Worm (Caenorhabditis elegans) whole organism, L3 larva: Measurements from ENCODE around the gene K05F1.9.

Source experiments
- R02D3.7 ChIP-seq: fragments of 150-350 bp; optimal IDR thresholded peaks from 2 replicates; lab custom pipeline; 2014; ENCODE audit warnings: missing biosample characterization, missing genetic modification characterization
- ZK546.5 ChIP-seq: sonication (generic microtip); optimal IDR thresholded peaks from 2 replicates; lab custom pipeline; 2017; ENCODE audit warnings: missing biosample characterization, missing genetic modification characterization
- aly-2 ChIP-seq: fragments of 150-350 bp; optimal IDR thresholded peaks from 2 replicates; lab custom pipeline; 2014; ENCODE audit warnings: missing biosample characterization, missing genetic modification characterization
- ama-1 ChIP-seq: fragments of 150-350 bp; optimal IDR thresholded peaks from 2 replicates; lab custom pipeline; 2018
- ceh-16 ChIP-seq: sonication (generic microtip); optimal IDR thresholded peaks from 2 replicates; lab custom pipeline; 2017; ENCODE audit warnings: missing biosample characterization, missing genetic modification characterization
- ceh-28 ChIP-seq: fragments of 150-350 bp; optimal IDR thresholded peaks from 2 replicates; lab custom pipeline; 2014; ENCODE audit warnings: missing biosample characterization, missing genetic modification reagents, missing genetic modification characterization
- ceh-82 ChIP-seq: fragments of 150-350 bp; optimal IDR thresholded peaks from 2 replicates; lab custom pipeline; 2014; ENCODE audit warnings: missing biosample characterization, missing genetic modification characterization
- ceh-9 ChIP-seq: sonication (generic microtip); optimal IDR thresholded peaks from 2 replicates; lab custom pipeline; 2018; ENCODE audit warnings: missing biosample characterization, missing genetic modification characterization
- daf-12 ChIP-seq: fragments of 150-350 bp; optimal IDR thresholded peaks from 2 replicates; lab custom pipeline; 2014; ENCODE audit warnings: missing biosample characterization, missing genetic modification reagents, missing genetic modification characterization
- egl-27 ChIP-seq: sonication (generic microtip); optimal IDR thresholded peaks from 4 replicates; lab custom pipeline; 2017; ENCODE audit warnings: missing biosample characterization, missing genetic modification reagents, missing genetic modification characterization
- egl-5 ChIP-seq: fragments of 150-350 bp; optimal IDR thresholded peaks from 2 replicates; lab custom pipeline; 2017; ENCODE audit warnings: missing biosample characterization, missing genetic modification reagents, missing genetic modification characterization, inconsistent platforms
- elt-1 ChIP-seq: fragments of 150-350 bp; optimal IDR thresholded peaks from 2 replicates; lab custom pipeline; 2014; ENCODE audit warnings: missing biosample characterization, missing genetic modification characterization
- elt-2 ChIP-seq: sonication (generic microtip); optimal IDR thresholded peaks from 2 replicates; lab custom pipeline; 2016; ENCODE audit warnings: missing genetic modification reagents, mild to moderate bottlenecking, missing genetic modification characterization, missing compliant biosample characterization
- elt-3 ChIP-seq, 3 experiments: fragments of 150-350 bp in 1 of 3; sonication (generic microtip) in 2 of 3; optimal IDR thresholded peaks; 2 replicates in 2 of 3; 4 replicates in 1 of 3; lab custom pipeline; 2014 to 2017; ENCODE audit warnings: missing biosample characterization in 3 of 3, missing genetic modification characterization in 3 of 3
- fkh-10 ChIP-seq: sonication (generic microtip); optimal IDR thresholded peaks from 2 replicates; lab custom pipeline; 2017; ENCODE audit warnings: missing biosample characterization, missing genetic modification reagents, missing genetic modification characterization
- fkh-2 ChIP-seq: fragments of 150-350 bp; optimal IDR thresholded peaks from 2 replicates; lab custom pipeline; 2014; ENCODE audit warnings: missing biosample characterization, missing genetic modification reagents, missing genetic modification characterization
- fos-1 ChIP-seq: fragments of 150-350 bp; optimal IDR thresholded peaks from 2 replicates; lab custom pipeline; 2014; ENCODE audit warnings: missing biosample characterization, missing genetic modification characterization
- hmg-11 ChIP-seq: sonication (generic microtip); optimal IDR thresholded peaks from 2 replicates; lab custom pipeline; 2016; ENCODE audit warnings: missing genetic modification characterization, missing compliant biosample characterization
- jun-1 ChIP-seq: fragments of 150-350 bp; optimal IDR thresholded peaks from 2 replicates; lab custom pipeline; 2014; ENCODE audit warnings: missing biosample characterization, missing genetic modification reagents, missing genetic modification characterization
- lin-15B ChIP-seq: fragments of 150-350 bp; optimal IDR thresholded peaks from 2 replicates; lab custom pipeline; 2014; ENCODE audit warnings: missing biosample characterization, missing genetic modification characterization
- lin-39 ChIP-seq: fragments of 150-350 bp; optimal IDR thresholded peaks from 2 replicates; lab custom pipeline; 2018; ENCODE audit warnings: missing biosample characterization, missing genetic modification reagents, missing genetic modification characterization
- lsy-12 ChIP-seq: sonication (generic microtip); optimal IDR thresholded peaks from 2 replicates; lab custom pipeline; 2016; ENCODE audit warnings: mild to moderate bottlenecking, missing genetic modification characterization, missing compliant biosample characterization
- mdl-1 ChIP-seq: fragments of 150-350 bp; optimal IDR thresholded peaks from 2 replicates; lab custom pipeline; 2014; ENCODE audit warnings: missing biosample characterization, missing genetic modification characterization
- mml-1 ChIP-seq: fragments of 150-350 bp; sonication (generic microtip); optimal IDR thresholded peaks from 3 replicates; lab custom pipeline; 2014; ENCODE audit warnings: missing biosample characterization, missing genetic modification characterization
- nfya-1 ChIP-seq: sonication (generic microtip); optimal IDR thresholded peaks from 2 replicates; lab custom pipeline; 2017; ENCODE audit warnings: missing genetic modification characterization, mild to moderate bottlenecking, missing compliant biosample characterization, antibody characterized with exemption, moderate library complexity; ENCODE audit not compliant: insufficient read depth
- nhr-11 ChIP-seq: fragments of 150-350 bp; optimal IDR thresholded peaks from 2 replicates; lab custom pipeline; 2014; ENCODE audit warnings: missing biosample characterization, missing genetic modification characterization
- nhr-12 ChIP-seq: fragments of 150-350 bp; optimal IDR thresholded peaks from 2 replicates; lab custom pipeline; 2014; ENCODE audit warnings: missing biosample characterization, missing genetic modification characterization
- nhr-23 ChIP-seq: fragments of 150-350 bp; optimal IDR thresholded peaks from 2 replicates; lab custom pipeline; 2014; ENCODE audit warnings: missing biosample characterization, missing genetic modification reagents, missing genetic modification characterization
- nhr-237 ChIP-seq: fragments of 150-350 bp; optimal IDR thresholded peaks from 2 replicates; lab custom pipeline; 2014; ENCODE audit warnings: missing biosample characterization, missing genetic modification characterization
- nhr-25 ChIP-seq: sonication (generic microtip); optimal IDR thresholded peaks from 2 replicates; lab custom pipeline; 2017; ENCODE audit warnings: missing biosample characterization, missing genetic modification characterization
- nhr-28 ChIP-seq: fragments of 150-350 bp; optimal IDR thresholded peaks from 2 replicates; lab custom pipeline; 2014; ENCODE audit warnings: missing biosample characterization, missing genetic modification characterization
- nhr-43 ChIP-seq: sonication (generic microtip); optimal IDR thresholded peaks from 2 replicates; lab custom pipeline; 2016; ENCODE audit warnings: mild to moderate bottlenecking, missing genetic modification characterization, missing compliant biosample characterization; ENCODE audit not compliant: poor library complexity, severe bottlenecking
- nhr-67 ChIP-seq: fragments of 150-350 bp; optimal IDR thresholded peaks from 2 replicates; lab custom pipeline; 2014; ENCODE audit warnings: missing biosample characterization, missing genetic modification characterization
- nhr-76 ChIP-seq: fragments of 150-350 bp; sonication (generic microtip); optimal IDR thresholded peaks from 5 replicates; lab custom pipeline; 2014; ENCODE audit warnings: missing biosample characterization, missing genetic modification characterization
- nhr-77 ChIP-seq: fragments of 150-350 bp; optimal IDR thresholded peaks from 2 replicates; lab custom pipeline; 2014; ENCODE audit warnings: missing biosample characterization, missing genetic modification characterization
- pha-4 ChIP-seq: fragments of 150-350 bp; optimal IDR thresholded peaks from 2 replicates; lab custom pipeline; 2014; ENCODE audit warnings: missing biosample characterization, missing genetic modification reagents, missing genetic modification characterization
- pqm-1 ChIP-seq: fragments of 150-350 bp; optimal IDR thresholded peaks from 2 replicates; lab custom pipeline; 2017; ENCODE audit warnings: missing biosample characterization, missing genetic modification characterization, inconsistent platforms
- sea-2 ChIP-seq: fragments of 150-350 bp; sonication (generic microtip); optimal IDR thresholded peaks from 4 replicates; lab custom pipeline; 2014; ENCODE audit warnings: missing biosample characterization, missing genetic modification reagents, missing genetic modification characterization
- skn-1 ChIP-seq: fragments of 150-350 bp; optimal IDR thresholded peaks from 2 replicates; lab custom pipeline; 2014; ENCODE audit warnings: missing biosample characterization, missing genetic modification characterization
- snpc-4 ChIP-seq: fragments of 150-350 bp; optimal IDR thresholded peaks from 2 replicates; lab custom pipeline; 2014; ENCODE audit warnings: missing biosample characterization, missing genetic modification characterization
- tbx-2 ChIP-seq: sonication (generic microtip); optimal IDR thresholded peaks from 2 replicates; lab custom pipeline; 2016; ENCODE audit warnings: mild to moderate bottlenecking, missing genetic modification characterization, missing compliant biosample characterization
- unc-39 ChIP-seq: sonication (generic microtip); optimal IDR thresholded peaks from 4 replicates; lab custom pipeline; 2017; ENCODE audit warnings: missing biosample characterization, missing genetic modification characterization
- unc-62 ChIP-seq: fragments of 150-350 bp; sonication (generic microtip); optimal IDR thresholded peaks from 4 replicates; lab custom pipeline; 2014; ENCODE audit warnings: missing biosample characterization, missing genetic modification reagents, missing genetic modification characterization
- zag-1 ChIP-seq: fragments of 150-350 bp; optimal IDR thresholded peaks from 2 replicates; lab custom pipeline; 2014; ENCODE audit warnings: missing biosample characterization, missing genetic modification characterization
- ztf-11 ChIP-seq: fragments of 150-350 bp; optimal IDR thresholded peaks from 2 replicates; lab custom pipeline; 2014; ENCODE audit warnings: missing biosample characterization, missing genetic modification characterization

The K05F1.9 gene

ce11 chrII:5788815-5789214 lies 12.2 kb downstream of the K05F1.9 start, which contains the start of gene K05F1.13:
Gene K05F1.13 (plus strand): TSS chrII:5789115.
- TF ChIP-seq fkh-2 (tag; lab: Kevin White, UChicago) (no peak), hmg-11 (tag; lab: Kevin White, UChicago) (no peak), elt-2 (tag; lab: Kevin White, UChicago) (no peak), ZK546.5 (tag; lab: Kevin White, UChicago) (no peak), pqm-1 (tag; lab: Kevin White, UChicago) (no peak), ceh-82 (tag; lab: Kevin White, UChicago) (no peak), nhr-76 (tag; lab: Kevin White, UChicago) (no peak), skn-1 (tag; lab: Kevin White, UChicago) (no peak), nhr-11 (tag; lab: Kevin White, UChicago) (no peak), egl-5 (no peak), ceh-28 (no peak), fkh-10 (no peak), nhr-23 (tag; lab: Kevin White, UChicago) (no peak), snpc-4 (tag; lab: Kevin White, UChicago) (no peak)

- TF ChIP-seq fkh-2 (tag; lab: Kevin White, UChicago) = no peak
- no peak for TF ChIP-seq nhr-11 (tag; lab: Kevin White, UChicago)
- no peak for TF ChIP-seq R02D3.7
- no peak for TF ChIP-seq nfya-1 (tag; lab: Kevin White, UChicago)
- TF ChIP-seq nhr-76 (tag; lab: Kevin White, UChicago) = no peak
- TF ChIP-seq ceh-28 = no peak
- TF ChIP-seq ceh-82 (tag; lab: Kevin White, UChicago) = no peak
- no peak for TF ChIP-seq nhr-43 (tag; lab: Kevin White, UChicago)
- TF ChIP-seq fos-1 (tag; lab: Kevin White, UChicago) = no peak
- no peak for TF ChIP-seq elt-2 (tag; lab: Kevin White, UChicago)
- no peak for TF ChIP-seq pha-4 (tag; lab: Kevin White, UChicago)
- no peak for TF ChIP-seq elt-1 (tag; lab: Kevin White, UChicago)
Observed at ce11 chrII:5785504-5785903, 15.5 kb downstream of the K05F1.9 start.

ce11 chrII:5781935-5782921 lies 18.7 kb downstream of the K05F1.9 start, which contains the start of gene K05F1.6:
Gene K05F1.6 (plus strand): TSS chrII:5782520.
- TF ChIP-seq elt-2 (tag; lab: Kevin White, UChicago) (peak; percentile 73), lin-39 (tag; lab: Kevin White, UChicago) (peak; percentile 81), unc-62 (no peak), egl-5 (no peak), ceh-28 (peak; percentile 26), lsy-12 (tag; lab: Kevin White, UChicago) (peak; percentile 47), nfya-1 (tag; lab: Kevin White, UChicago) (peak; percentile 47), ceh-9 (tag; lab: Kevin White, UChicago) (no peak), egl-27 (tag; lab: Kevin White, UChicago) (no peak), mdl-1 (tag; lab: Kevin White, UChicago) (peak; percentile 3), skn-1 (tag; lab: Kevin White, UChicago) (peak; percentile 43), ama-1 (lab: Kevin White, UChicago) (no peak), nhr-76 (tag; lab: Kevin White, UChicago) (no peak), aly-2 (tag; lab: Kevin White, UChicago) (no peak), tbx-2 (peak; percentile 61), ztf-11 (tag; lab: Kevin White, UChicago) (no peak), hmg-11 (tag; lab: Kevin White, UChicago) (peak; percentile 37), zag-1 (tag; lab: Kevin White, UChicago) (no peak), nhr-23 (tag; lab: Kevin White, UChicago) (no peak), jun-1 (tag; lab: Kevin White, UChicago) (no peak), nhr-11 (tag; lab: Kevin White, UChicago) (no peak), fos-1 (tag; lab: Kevin White, UChicago) (no peak), fkh-2 (tag; lab: Kevin White, UChicago) (no peak), nhr-12 (tag; lab: Kevin White, UChicago) (no peak), nhr-237 (tag; lab: Kevin White, UChicago) (no peak), nhr-77 (peak; percentile 40), unc-39 (tag; lab: Kevin White, UChicago) (no peak), sea-2 (GFP tag; lab: Kevin White, UChicago) (no peak), daf-12 (tag; lab: Kevin White, UChicago) (no peak), nhr-25 (tag; lab: Kevin White, UChicago) (no peak), pha-4 (tag; lab: Kevin White, UChicago) (peak; percentile 24), elt-3 (tag; optimal IDR thresholded peaks at IDR 0.05; lab: Kevin White, UChicago) (no peak), lin-15B (tag; lab: Kevin White, UChicago) (no peak), mml-1 (no peak), nhr-67 (no peak), ceh-16 (no peak), nhr-28 (tag; lab: Kevin White, UChicago) (no peak), elt-1 (tag; lab: Kevin White, UChicago) (no peak), fkh-10 (no peak)
